Worm (Caenorhabditis elegans) whole organism, late embryonic: ENCODE data around the gene srx-24.

Experiments
- C08G9.2 ChIP-seq: sonication (generic microtip); optimal IDR thresholded peaks from 2 replicates; lab custom pipeline; 2016; ENCODE audit warnings: mild to moderate bottlenecking, missing genetic modification characterization, moderate library complexity, missing compliant biosample characterization
- ahr-1 ChIP-seq: sonication (generic microtip); optimal IDR thresholded peaks from 2 replicates; lab custom pipeline; 2016; ENCODE audit warnings: missing genetic modification characterization, missing compliant biosample characterization
- ceh-18 ChIP-seq: sonication (generic microtip); optimal IDR thresholded peaks from 2 replicates; lab custom pipeline; 2016; ENCODE audit warnings: missing genetic modification characterization, missing compliant biosample characterization
- ceh-19 ChIP-seq: fragments of 200-800 bp; sonication (Bioruptor generic); optimal IDR thresholded peaks from 2 replicates; lab custom pipeline; 2018; ENCODE audit warnings: mild to moderate bottlenecking, missing genetic modification characterization, missing compliant biosample characterization
- ceh-22 ChIP-seq: sonication (generic microtip); optimal IDR thresholded peaks from 2 replicates; lab custom pipeline; 2017; ENCODE audit warnings: missing biosample characterization, missing genetic modification characterization
- ceh-34 ChIP-seq: sonication (generic microtip); optimal IDR thresholded peaks from 2 replicates; lab custom pipeline; 2016; ENCODE audit warnings: mild to moderate bottlenecking, missing genetic modification characterization, missing compliant biosample characterization
- ceh-45 ChIP-seq: fragments of 200-800 bp; sonication (Bioruptor generic); IDR thresholded peaks from 2 replicates; pipeline ENCODE4 v1.3.6; 2022; ENCODE audit warnings: missing genetic modification reagents, missing genetic modification characterization, missing compliant biosample characterization
- ceh-48 ChIP-seq: sonication (generic microtip); optimal IDR thresholded peaks from 2 replicates; lab custom pipeline; 2016; ENCODE audit warnings: missing genetic modification characterization, inconsistent platforms, missing compliant biosample characterization
- dmd-4 ChIP-seq: sonication (generic microtip); optimal IDR thresholded peaks from 2 replicates; lab custom pipeline; 2016; ENCODE audit warnings: borderline replicate concordance, missing genetic modification characterization, missing compliant biosample characterization
- elt-2 ChIP-seq: sonication (generic microtip); optimal IDR thresholded peaks from 2 replicates; lab custom pipeline; 2016; ENCODE audit warnings: missing genetic modification reagents, missing genetic modification characterization, missing compliant biosample characterization
- elt-4 ChIP-seq: sonication (generic microtip); optimal IDR thresholded peaks from 2 replicates; lab custom pipeline; 2016; ENCODE audit warnings: missing genetic modification characterization, missing compliant biosample characterization
- eyg-1 ChIP-seq: sonication (generic microtip); optimal IDR thresholded peaks from 2 replicates; lab custom pipeline; 2016; ENCODE audit warnings: missing genotype, missing genetic modification characterization, missing compliant biosample characterization
- fax-1 ChIP-seq: sonication (generic microtip); optimal IDR thresholded peaks from 2 replicates; lab custom pipeline; 2016; ENCODE audit warnings: missing genotype, missing genetic modification characterization, missing compliant biosample characterization
- hlh-13 ChIP-seq: fragments of 200-800 bp; sonication (Bioruptor generic); optimal IDR thresholded peaks from 2 replicates; lab custom pipeline; 2018; ENCODE audit warnings: mild to moderate bottlenecking, missing genetic modification characterization, missing compliant biosample characterization
- hlh-6 ChIP-seq: sonication (generic microtip); optimal IDR thresholded peaks from 2 replicates; lab custom pipeline; 2016; ENCODE audit warnings: missing genotype, missing genetic modification characterization, missing compliant biosample characterization
- hlh-8 ChIP-seq: sonication (generic microtip); optimal IDR thresholded peaks from 2 replicates; lab custom pipeline; 2016; ENCODE audit warnings: missing genotype, missing genetic modification characterization, missing compliant biosample characterization
- lim-6 ChIP-seq: sonication (generic microtip); optimal IDR thresholded peaks from 2 replicates; lab custom pipeline; 2016; ENCODE audit warnings: missing genetic modification characterization, missing compliant biosample characterization
- nhr-11 ChIP-seq: fragments of 150-350 bp; optimal IDR thresholded peaks from 2 replicates; lab custom pipeline; 2014; ENCODE audit warnings: missing biosample characterization, missing genetic modification characterization
- pag-3 ChIP-seq: sonication (generic microtip); optimal IDR thresholded peaks from 2 replicates; lab custom pipeline; 2016; ENCODE audit warnings: missing compliant biosample characterization, missing genetic modification characterization, borderline replicate concordance
- pha-2 ChIP-seq: sonication (generic microtip); optimal IDR thresholded peaks from 2 replicates; lab custom pipeline; 2017; ENCODE audit warnings: mild to moderate bottlenecking, missing genetic modification characterization, missing compliant biosample characterization
- pha-4 ChIP-seq: fragments of 150-350 bp; optimal IDR thresholded peaks from 2 replicates; lab custom pipeline; 2018; ENCODE audit warnings: missing biosample characterization, missing genetic modification reagents, missing genetic modification characterization
- rnt-1 ChIP-seq: sonication (generic microtip); optimal IDR thresholded peaks from 2 replicates; lab custom pipeline; 2016; ENCODE audit warnings: missing genetic modification characterization, missing compliant biosample characterization
- sox-2 ChIP-seq: fragments of 200-800 bp; sonication (Bioruptor generic); IDR thresholded peaks from 2 replicates; pipeline ENCODE4 v1.3.6; 2022; ENCODE audit warnings: missing genetic modification reagents, missing genetic modification characterization, missing compliant biosample characterization
- tbx-2 ChIP-seq: sonication (generic microtip); optimal IDR thresholded peaks from 2 replicates; lab custom pipeline; 2016; ENCODE audit warnings: missing genetic modification characterization, missing compliant biosample characterization
- ttx-3 ChIP-seq: sonication (generic microtip); optimal IDR thresholded peaks from 2 replicates; lab custom pipeline; 2016; ENCODE audit warnings: missing genetic modification reagents, missing genetic modification characterization, missing compliant biosample characterization
- unc-3 ChIP-seq, 2 experiments: fragments of 200-800 bp in 1 of 2; sonication (Bioruptor generic) in 1 of 2; sonication (generic microtip) in 1 of 2; conservative IDR thresholded peaks in 1 of 2; optimal IDR thresholded peaks in 1 of 2; 2 replicates each; pipeline versions ENCODE4 v1.3.6 to Lab custom; 2016 to 2022; ENCODE audit warnings: missing compliant biosample characterization in 2 of 2, missing genetic modification characterization in 2 of 2, missing genetic modification reagents in 1 of 2
- unc-42 ChIP-seq: sonication (generic microtip); optimal IDR thresholded peaks from 2 replicates; lab custom pipeline; 2016; ENCODE audit warnings: missing genotype, missing genetic modification characterization, missing compliant biosample characterization
- unc-86 ChIP-seq: sonication (generic microtip); optimal IDR thresholded peaks from 2 replicates; lab custom pipeline; 2016; ENCODE audit warnings: missing genetic modification characterization, missing compliant biosample characterization
- ztf-16 ChIP-seq: sonication (generic microtip); optimal IDR thresholded peaks from 2 replicates; lab custom pipeline; 2017; ENCODE audit warnings: missing genetic modification characterization, missing compliant biosample characterization

The srx-24 gene

ce11 chrV:2727101-2727500, 22.8 kb downstream of the srx-24 start, which contains the start of gene str-13:
Gene str-13 (minus strand): TSS chrV:2727201.
- TF ChIP-seq fax-1 (tag; lab: Kevin White, UChicago), result no peak

- TF ChIP-seq ceh-45 (GFP tag; lab: Robert Waterston, UW), result no peak
Measured at ce11 chrV:2725225-2725624, 24.7 kb downstream of the srx-24 start, which contains the start of gene srg-59. Gene srg-59 (minus strand): TSS chrV:2725325.

ce11 chrV:2722555-2722954, 27.4 kb downstream of the srx-24 start, which contains the start of gene srg-60:
Gene srg-60 (minus strand): TSS chrV:2722655.
- no peak for TF ChIP-seq dmd-4 (tag; lab: Kevin White, UChicago)
- no peak for TF ChIP-seq elt-2 (tag; lab: Kevin White, UChicago)
- TF ChIP-seq hlh-13 (GFP tag; lab: Kevin White, UChicago), result no peak
- no peak for TF ChIP-seq C08G9.2 (tag; lab: Kevin White, UChicago)
- TF ChIP-seq hlh-8, result no peak
- TF ChIP-seq ceh-34 (tag; lab: Kevin White, UChicago), result no peak
- no peak for TF ChIP-seq elt-4 (tag; lab: Kevin White, UChicago)
- no peak for TF ChIP-seq nhr-11 (tag; lab: Kevin White, UChicago)
- no peak for TF ChIP-seq unc-42 (tag; lab: Kevin White, UChicago)
- TF ChIP-seq ttx-3, result no peak
- no peak for TF ChIP-seq unc-86
- TF ChIP-seq ceh-19 (GFP tag; lab: Kevin White, UChicago), result no peak
- TF ChIP-seq tbx-2 (tag; lab: Kevin White, UChicago), result no peak
- TF ChIP-seq sox-2 (GFP tag; lab: Robert Waterston, UW), result no peak
- TF ChIP-seq pha-2 (tag; lab: Kevin White, UChicago), result no peak
- TF ChIP-seq rnt-1 (tag; lab: Kevin White, UChicago), result no peak
- no peak for TF ChIP-seq ceh-22 (tag; lab: Kevin White, UChicago)
- no peak for TF ChIP-seq hlh-6 (tag; lab: Kevin White, UChicago)
- TF ChIP-seq pha-4 (tag; lab: Kevin White, UChicago), result no peak
- TF ChIP-seq pag-3 (tag; lab: Kevin White, UChicago), result no peak
- TF ChIP-seq, all 69 proteins: peak for 0

- no peak for TF ChIP-seq ceh-19 (GFP tag; lab: Kevin White, UChicago)
Measured at ce11 chrV:2720763-2721162, 29.1 kb downstream of the srx-24 start, which contains the start of gene srt-27. Gene srt-27 (minus strand): TSS chrV:2720863.

- TF ChIP-seq ceh-48 (tag; lab: Kevin White, UChicago), result no peak
- TF ChIP-seq C08G9.2 (tag; lab: Kevin White, UChicago), result peak; percentile 7
Measured at ce11 chrV:2718688-2719185, 31.2 kb downstream of the srx-24 start, which contains the start of gene srt-29. Gene srt-29 (minus strand): TSS chrV:2719135.

- TF ChIP-seq ztf-16 (tag; lab: Kevin White, UChicago) (no peak), sox-2 (GFP tag; lab: Robert Waterston, UW) (no peak), ceh-18 (tag; lab: Kevin White, UChicago) (no peak), ahr-1 (tag; lab: Kevin White, UChicago) (no peak), eyg-1 (tag; lab: Kevin White, UChicago) (no peak), C08G9.2 (tag; lab: Kevin White, UChicago) (no peak), lim-6 (tag; lab: Kevin White, UChicago) (no peak), ceh-22 (tag; lab: Kevin White, UChicago) (no peak), unc-3 (GFP tag; conservative IDR thresholded peaks at IDR 0.05; lab: Robert Waterston, UW) (no peak), unc-3 (tag; optimal IDR thresholded peaks at IDR 0.05; lab: Kevin White, UChicago) (no peak)
Measured at ce11 chrV:2716933-2717332, 33.0 kb downstream of the srx-24 start.
